Worm (Caenorhabditis elegans) whole organism, L2 larva: ENCODE data around the gene C23H3.5.

Experiments
- aly-2 ChIP-seq: fragments of 150-350 bp; optimal IDR thresholded peaks from 2 replicates; lab custom pipeline; 2014; ENCODE audit warnings: missing biosample characterization, missing genetic modification characterization
- ama-1 ChIP-seq: fragments of 150-350 bp; optimal IDR thresholded peaks from 2 replicates; lab custom pipeline; 2018; ENCODE audit warnings: inconsistent platforms
- ceh-82 ChIP-seq: fragments of 150-350 bp; optimal IDR thresholded peaks from 2 replicates; lab custom pipeline; 2014; ENCODE audit warnings: missing biosample characterization, missing genetic modification characterization
- fos-1 ChIP-seq: fragments of 150-350 bp; optimal IDR thresholded peaks from 2 replicates; lab custom pipeline; 2014; ENCODE audit warnings: missing biosample characterization, missing genetic modification characterization
- lsy-2 ChIP-seq, 2 experiments: fragments of 150-350 bp in 1 of 2; sonication (generic microtip) in 1 of 2; optimal IDR thresholded peaks; 2 replicates each; lab custom pipeline; 2014 to 2017; ENCODE audit warnings: missing biosample characterization in 2 of 2, missing genetic modification characterization in 2 of 2
- nhr-11 ChIP-seq: fragments of 150-350 bp; optimal IDR thresholded peaks from 2 replicates; lab custom pipeline; 2014; ENCODE audit warnings: missing biosample characterization, missing genetic modification characterization
- nhr-25 ChIP-seq: fragments of 150-350 bp; sonication (generic microtip); optimal IDR thresholded peaks from 3 replicates; lab custom pipeline; 2014; ENCODE audit warnings: missing biosample characterization, missing genetic modification characterization
- snpc-4 ChIP-seq: fragments of 150-350 bp; optimal IDR thresholded peaks from 2 replicates; lab custom pipeline; 2014; ENCODE audit warnings: missing biosample characterization, missing genetic modification characterization
- unc-39 ChIP-seq: fragments of 150-350 bp; optimal IDR thresholded peaks from 2 replicates; lab custom pipeline; 2014; ENCODE audit warnings: missing biosample characterization, missing genetic modification characterization
- ztf-11 ChIP-seq: sonication (generic microtip); optimal IDR thresholded peaks from 2 replicates; lab custom pipeline; 2017; ENCODE audit warnings: missing biosample characterization, missing genetic modification characterization

DNA sequence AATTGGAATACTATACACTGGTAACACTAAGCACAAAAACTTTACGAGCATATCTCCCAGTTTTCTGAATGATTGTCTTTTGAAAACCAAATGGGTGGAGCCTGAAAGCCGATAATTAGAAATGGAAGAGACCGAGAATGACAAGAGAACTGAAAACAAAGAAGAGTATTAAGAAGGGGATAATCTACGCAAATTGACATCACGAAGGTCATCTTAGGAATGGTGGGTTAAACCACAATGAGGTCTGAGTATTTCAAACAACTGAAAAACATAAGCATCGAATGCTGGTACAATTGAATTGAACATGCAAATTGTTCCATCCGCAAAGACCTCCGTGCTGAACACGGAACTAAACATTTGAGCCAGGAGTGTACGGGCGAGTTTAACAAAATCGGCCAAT is 7.9 kb upstream of the C23H3.5 start, which contains the start of gene spp-24:
- no peak for TF ChIP-seq unc-39 (tag; lab: Kevin White, UChicago)
- TF ChIP-seq nhr-11 (tag; lab: Kevin White, UChicago) = no peak
- no peak for TF ChIP-seq ceh-82 (tag; lab: Kevin White, UChicago)
- no peak for TF ChIP-seq fos-1 (tag; lab: Kevin White, UChicago)
- TF ChIP-seq lsy-2 (tag; optimal IDR thresholded peaks at IDR 0.05; lab: Kevin White, UChicago) = no peak
- no peak for TF ChIP-seq ztf-11 (tag; lab: Kevin White, UChicago)
- TF ChIP-seq snpc-4 (tag; lab: Kevin White, UChicago) = no peak
- TF ChIP-seq nhr-25 (tag; lab: Kevin White, UChicago) = no peak
- TF ChIP-seq ama-1 (lab: Kevin White, UChicago) = no peak
- no peak for TF ChIP-seq aly-2 (tag; lab: Kevin White, UChicago)
